Worm (Caenorhabditis elegans): ENCODE data around the gene R04A9.1.

R04A9.1 gene

ce11 chrX:425535-425934 is 20.8 kb downstream of the R04A9.1 start, which contains the start of gene ZK1193.2:
ZK1193.2 (minus strand) TSS chrX:425635.
- TF ChIP-seq mab-5 (tag; optimal IDR thresholded peaks at IDR 0.05), result no peak
- TF ChIP-seq ztf-11 (tag; optimal IDR thresholded peaks at IDR 0.05), result no peak
- TF ChIP-seq lin-39 (tag; optimal IDR thresholded peaks at IDR 0.05), result no peak
- no peak for TF ChIP-seq aly-2 (tag; optimal IDR thresholded peaks at IDR 0.05)
- no peak for TF ChIP-seq skn-1 (tag; optimal IDR thresholded peaks at IDR 0.05)
- no peak for TF ChIP-seq elt-3 (tag; optimal IDR thresholded peaks at IDR 0.05)
- TF ChIP-seq lin-13 (GFP tag; optimal IDR thresholded peaks at IDR 0.05), result no peak
- TF ChIP-seq ztf-4 (tag; optimal IDR thresholded peaks at IDR 0.05), result no peak
- no peak for TF ChIP-seq alr-1 (tag; optimal IDR thresholded peaks at IDR 0.05)
- no peak for TF ChIP-seq R02D3.7 (tag; optimal IDR thresholded peaks at IDR 0.05)
- no peak for TF ChIP-seq nhr-129 (tag; optimal IDR thresholded peaks at IDR 0.05)
- no peak for TF ChIP-seq nhr-25 (tag; optimal IDR thresholded peaks at IDR 0.05)
- no peak for TF ChIP-seq ztf-1 (GFP tag; conservative IDR thresholded peaks at IDR 0.05)
- TF ChIP-seq ceh-82 (tag; optimal IDR thresholded peaks at IDR 0.05), result no peak

ce11 chrX:431596-431995 is 26.9 kb downstream of the R04A9.1 start:
- TF ChIP-seq crh-2 (tag; optimal IDR thresholded peaks at IDR 0.05) (no peak), lin-39 (tag; optimal IDR thresholded peaks at IDR 0.05) (no peak), sma-3 (GFP tag; optimal IDR thresholded peaks at IDR 0.05) (no peak), nhr-12 (tag; optimal IDR thresholded peaks at IDR 0.05) (no peak), R02D3.7 (tag; optimal IDR thresholded peaks at IDR 0.05) (no peak), nhr-11 (tag; optimal IDR thresholded peaks at IDR 0.05) (no peak), mdl-1 (tag; optimal IDR thresholded peaks at IDR 0.05) (no peak), alr-1 (tag; optimal IDR thresholded peaks at IDR 0.05) (no peak), lin-13 (GFP tag; optimal IDR thresholded peaks at IDR 0.05) (no peak), ceh-16 (tag; optimal IDR thresholded peaks at IDR 0.05) (no peak), dmd-4 (tag; optimal IDR thresholded peaks at IDR 0.05) (no peak), elt-3 (tag; optimal IDR thresholded peaks at IDR 0.05) (no peak), nhr-23 (tag; optimal IDR thresholded peaks at IDR 0.05) (no peak), snpc-4 (tag; optimal IDR thresholded peaks at IDR 0.05) (no peak), lin-11 (tag; optimal IDR thresholded peaks at IDR 0.05) (no peak), ztf-4 (tag; optimal IDR thresholded peaks at IDR 0.05) (no peak), elt-1 (tag; optimal IDR thresholded peaks at IDR 0.05) (no peak)

- TF ChIP-seq elt-3 (tag; optimal IDR thresholded peaks at IDR 0.05), result no peak
- TF ChIP-seq unc-39 (tag; optimal IDR thresholded peaks at IDR 0.05), result no peak
- TF ChIP-seq alr-1 (tag; optimal IDR thresholded peaks at IDR 0.05), result no peak
- TF ChIP-seq ztf-4 (tag; optimal IDR thresholded peaks at IDR 0.05), result no peak
- peak; percentile 15 for TF ChIP-seq nhr-129 (tag; optimal IDR thresholded peaks at IDR 0.05)
- peak; percentile 35 for TF ChIP-seq sma-9 (GFP tag; optimal IDR thresholded peaks at IDR 0.05)
- TF ChIP-seq sma-9 (tag; optimal IDR thresholded peaks at IDR 0.05), result no peak
- TF ChIP-seq blmp-1 (tag; optimal IDR thresholded peaks at IDR 0.05; ENCODE audit: insufficient read depth), result peak; percentile 98
- TF ChIP-seq nhr-21 (tag; optimal IDR thresholded peaks at IDR 0.05), result peak; percentile 7
- TF ChIP-seq nhr-77 (tag; optimal IDR thresholded peaks at IDR 0.05), result no peak
- TF ChIP-seq nhr-25 (tag; optimal IDR thresholded peaks at IDR 0.05), result peak; percentile 70
- no peak for TF ChIP-seq ztf-11 (tag; optimal IDR thresholded peaks at IDR 0.05)
- peak; percentile 23 for TF ChIP-seq sem-4 (tag; optimal IDR thresholded peaks at IDR 0.05)
- TF ChIP-seq peb-1 (tag; optimal IDR thresholded peaks at IDR 0.05), result no peak
- no peak for TF ChIP-seq ZK546.5 (tag; optimal IDR thresholded peaks at IDR 0.05)
Measured at ce11 chrX:433029-433693, 28.5 kb downstream of the R04A9.1 start.

ce11 chrX:433747-434146 is 29.1 kb downstream of the R04A9.1 start, which contains the start of gene dve-1:
dve-1 (minus strand) TSS chrX:433812.
- TF ChIP-seq ztf-4 (tag; optimal IDR thresholded peaks at IDR 0.05), result no peak
- no peak for TF ChIP-seq nhr-23 (tag; optimal IDR thresholded peaks at IDR 0.05)

ce11 chrX:438396-438795 is 33.7 kb downstream of the R04A9.1 start:
- TF ChIP-seq nhr-77 (tag; optimal IDR thresholded peaks at IDR 0.05), result no peak
- TF ChIP-seq fos-1 (tag; optimal IDR thresholded peaks at IDR 0.05), result peak; percentile 39
